Worm (Caenorhabditis elegans) whole organism, young adult: ENCODE data around the gene E04D5.5.
A peak's percentile ranks its signal among the peaks of the same experiment; 100 is the strongest.

ENCODE experiments used
- C06A6.2 ChIP-seq: fragments of 200-800 bp; sonication (Bioruptor generic); conservative IDR thresholded peaks from 2 replicates; pipeline ENCODE4 v1.3.6; 2022; ENCODE audit warnings: missing genetic modification characterization, missing compliant biosample characterization
- F22D6.2 ChIP-seq: sonication (generic microtip); optimal IDR thresholded peaks from 2 replicates; lab custom pipeline; 2016; ENCODE audit warnings: mild to moderate bottlenecking, missing genetic modification characterization, missing compliant biosample characterization
- F23B12.7 ChIP-seq: sonication (generic microtip); optimal IDR thresholded peaks from 2 replicates; lab custom pipeline; 2017; ENCODE audit warnings: missing genetic modification characterization, mild to moderate bottlenecking, missing compliant biosample characterization, antibody characterized with exemption, moderate library complexity; ENCODE audit not compliant: insufficient read depth
- F37B4.10 ChIP-seq: fragments of 200-800 bp; sonication (Bioruptor generic); IDR thresholded peaks from 2 replicates; pipeline ENCODE4 v1.3.6; 2022; ENCODE audit warnings: missing genetic modification characterization, missing compliant biosample characterization
- F55B11.4 ChIP-seq: sonication (generic microtip); optimal IDR thresholded peaks from 2 replicates; lab custom pipeline; 2016; ENCODE audit warnings: missing compliant biosample characterization, missing genetic modification characterization, borderline replicate concordance; ENCODE audit not compliant: insufficient read depth
- K12H6.12 ChIP-seq: fragments of 200-800 bp; sonication (Bioruptor generic); optimal IDR thresholded peaks from 2 replicates; lab custom pipeline; 2018; ENCODE audit warnings: mild to moderate bottlenecking, missing genetic modification characterization, missing compliant biosample characterization
- T26A5.8 ChIP-seq: sonication (generic microtip); optimal IDR thresholded peaks from 2 replicates; lab custom pipeline; 2016; ENCODE audit warnings: missing genetic modification characterization, missing compliant biosample characterization
- Y67H2A.10 ChIP-seq: fragments of 200-800 bp; sonication (Bioruptor generic); conservative IDR thresholded peaks from 2 replicates; pipeline ENCODE4 v1.3.6; 2022; ENCODE audit warnings: missing genetic modification reagents, missing genetic modification characterization, missing compliant biosample characterization
- akir-1 ChIP-seq: fragments of 200-800 bp; sonication (Bioruptor generic); optimal IDR thresholded peaks from 2 replicates; lab custom pipeline; 2018; ENCODE audit warnings: mild to moderate bottlenecking, missing genetic modification characterization, moderate library complexity, missing compliant biosample characterization
- ama-1 ChIP-seq, 3 experiments: fragments of 150-350 bp in 1 of 3; sonication (generic microtip) in 2 of 3; optimal IDR thresholded peaks; 2 replicates each; lab custom pipeline; 2014 to 2018; ENCODE audit warnings: missing biosample characterization in 2 of 3, missing genetic modification characterization in 2 of 3, missing genetic modification reagents in 2 of 3
- atf-7 ChIP-seq: sonication (generic microtip); optimal IDR thresholded peaks from 2 replicates; lab custom pipeline; 2017; ENCODE audit warnings: mild to moderate bottlenecking, missing genetic modification characterization, missing compliant biosample characterization
- attf-5 ChIP-seq: fragments of 200-800 bp; sonication (Bioruptor generic); optimal IDR thresholded peaks from 2 replicates; lab custom pipeline; 2018; ENCODE audit warnings: mild to moderate bottlenecking, missing genetic modification characterization, missing compliant biosample characterization
- bed-1 ChIP-seq: fragments of 200-800 bp; sonication (Bioruptor generic); IDR thresholded peaks from 2 replicates; pipeline ENCODE4 v1.3.6; 2022; ENCODE audit warnings: missing genetic modification reagents, missing genetic modification characterization, missing compliant biosample characterization
- bed-2 ChIP-seq: fragments of 200-800 bp; sonication (Bioruptor generic); IDR thresholded peaks from 2 replicates; pipeline ENCODE4 v1.3.6; 2022; ENCODE audit warnings: missing genetic modification reagents, missing genetic modification characterization, missing compliant biosample characterization
- ccch-3 ChIP-seq: fragments of 200-800 bp; sonication (Bioruptor generic); optimal IDR thresholded peaks from 2 replicates; lab custom pipeline; 2018; ENCODE audit warnings: mild to moderate bottlenecking, missing genetic modification characterization, missing compliant biosample characterization
- cebp-1 ChIP-seq, 2 experiments: fragments of 200-800 bp in 1 of 2; sonication (Bioruptor generic) in 1 of 2; sonication (generic microtip) in 1 of 2; IDR thresholded peaks in 1 of 2; optimal IDR thresholded peaks in 1 of 2; 2 replicates each; pipeline versions ENCODE4 v1.3.6 to Lab custom; 2017 to 2022; ENCODE audit warnings: missing compliant biosample characterization in 2 of 2, missing genetic modification characterization in 2 of 2, mild to moderate bottlenecking in 1 of 2, missing genetic modification reagents in 1 of 2, moderate library complexity in 1 of 2
- ceh-58 ChIP-seq: fragments of 200-800 bp; sonication (Bioruptor generic); IDR thresholded peaks from 2 replicates; pipeline ENCODE4 v1.3.6; 2022; ENCODE audit warnings: missing genetic modification characterization, missing compliant biosample characterization
- ceh-91 ChIP-seq: fragments of 200-800 bp; sonication (Bioruptor generic); IDR thresholded peaks from 2 replicates; pipeline ENCODE4 v1.3.6; 2022; ENCODE audit warnings: missing genetic modification reagents, missing genetic modification characterization, missing compliant biosample characterization
- efl-1 ChIP-seq: fragments of 150-350 bp; optimal IDR thresholded peaks from 2 replicates; lab custom pipeline; 2014; ENCODE audit warnings: missing biosample characterization, missing genetic modification reagents, missing genetic modification characterization
- egl-44 ChIP-seq: fragments of 200-800 bp; sonication (Bioruptor generic); IDR thresholded peaks from 2 replicates; pipeline ENCODE4 v1.3.6; 2022; ENCODE audit warnings: missing genetic modification reagents, missing genetic modification characterization, missing compliant biosample characterization
- egrh-3 ChIP-seq: fragments of 200-800 bp; sonication (Bioruptor generic); IDR thresholded peaks from 2 replicates; pipeline ENCODE4 v1.3.6; 2022; ENCODE audit warnings: missing genetic modification reagents, missing genetic modification characterization, missing compliant biosample characterization
- ekl-4 ChIP-seq: fragments of 200-800 bp; sonication (Bioruptor generic); IDR thresholded peaks from 2 replicates; pipeline ENCODE4 v1.3.6; 2022; ENCODE audit warnings: missing genetic modification reagents, missing genetic modification characterization, missing compliant biosample characterization
- hmg-20 ChIP-seq: fragments of 200-800 bp; sonication (Bioruptor generic); IDR thresholded peaks from 2 replicates; pipeline ENCODE4 v1.3.6; 2022; ENCODE audit warnings: missing genetic modification reagents, missing genetic modification characterization, missing compliant biosample characterization
- lin-35 ChIP-seq, 3 experiments: fragments of 150-350 bp in 2 of 3; sonication (generic microtip) in 1 of 3; optimal IDR thresholded peaks; 2 replicates each; lab custom pipeline; 2014 to 2018; ENCODE audit warnings: missing biosample characterization in 3 of 3, missing genetic modification characterization in 3 of 3, missing genetic modification reagents in 3 of 3
- lir-1 ChIP-seq: fragments of 200-800 bp; sonication (Bioruptor generic); conservative IDR thresholded peaks from 2 replicates; pipeline ENCODE4 v1.3.6; 2022; ENCODE audit warnings: missing genetic modification reagents, missing genetic modification characterization, missing compliant biosample characterization
- madf-3 ChIP-seq: fragments of 200-800 bp; sonication (Bioruptor generic); IDR thresholded peaks from 2 replicates; pipeline ENCODE4 v1.3.6; 2022; ENCODE audit warnings: missing genetic modification reagents, missing genetic modification characterization, missing compliant biosample characterization
- madf-8 ChIP-seq: fragments of 200-800 bp; sonication (Bioruptor generic); conservative IDR thresholded peaks from 2 replicates; pipeline ENCODE4 v1.3.6; 2022; ENCODE audit warnings: missing genetic modification reagents, missing genetic modification characterization, missing compliant biosample characterization
- mel-28 ChIP-seq: sonication (generic microtip); optimal IDR thresholded peaks from 2 replicates; lab custom pipeline; 2016; ENCODE audit warnings: borderline replicate concordance, mild to moderate bottlenecking, missing genetic modification characterization, missing compliant biosample characterization
- nfyb-1 ChIP-seq: fragments of 200-800 bp; sonication (Bioruptor generic); IDR thresholded peaks from 2 replicates; pipeline ENCODE4 v1.3.6; 2022; ENCODE audit warnings: missing genetic modification reagents, missing genetic modification characterization, missing compliant biosample characterization
- nhr-179 ChIP-seq: sonication (generic microtip); optimal IDR thresholded peaks from 2 replicates; lab custom pipeline; 2016; ENCODE audit warnings: mild to moderate bottlenecking, missing genetic modification characterization, missing compliant biosample characterization
- nhr-90 ChIP-seq: sonication (generic microtip); optimal IDR thresholded peaks from 2 replicates; lab custom pipeline; 2016; ENCODE audit warnings: missing genotype, mild to moderate bottlenecking, missing genetic modification characterization, missing compliant biosample characterization
- somi-1 ChIP-seq: fragments of 200-800 bp; sonication (Bioruptor generic); optimal IDR thresholded peaks from 2 replicates; lab custom pipeline; 2018; ENCODE audit warnings: mild to moderate bottlenecking, missing genetic modification characterization, missing compliant biosample characterization
- sptf-2 ChIP-seq: fragments of 200-800 bp; sonication (Bioruptor generic); optimal IDR thresholded peaks from 2 replicates; lab custom pipeline; 2018; ENCODE audit warnings: mild to moderate bottlenecking, missing genetic modification characterization, missing compliant biosample characterization
- tbp1 ChIP-seq: fragments of 200-800 bp; sonication (Bioruptor generic); optimal IDR thresholded peaks from 2 replicates; lab custom pipeline; 2018; ENCODE audit warnings: mild to moderate bottlenecking, missing genetic modification characterization, missing compliant biosample characterization
- tbx-9 ChIP-seq: sonication (generic microtip); optimal IDR thresholded peaks from 2 replicates; lab custom pipeline; 2016; ENCODE audit warnings: borderline replicate concordance, missing genetic modification characterization, inconsistent platforms, missing compliant biosample characterization
- xnd-1 ChIP-seq: sonication (generic microtip); optimal IDR thresholded peaks from 2 replicates; lab custom pipeline; 2016; ENCODE audit warnings: missing genotype, missing genetic modification reagents, missing genetic modification characterization, missing compliant biosample characterization
- zim-3 ChIP-seq: sonication (generic microtip); optimal IDR thresholded peaks from 2 replicates; lab custom pipeline; 2017; ENCODE audit warnings: mild to moderate bottlenecking, missing genetic modification characterization, moderate library complexity, missing compliant biosample characterization
- ztf-25 ChIP-seq: fragments of 200-800 bp; sonication (Bioruptor generic); IDR thresholded peaks from 2 replicates; pipeline ENCODE4 v1.3.6; 2022; ENCODE audit warnings: missing genetic modification reagents, missing genetic modification characterization, missing compliant biosample characterization
- ztf-3 ChIP-seq: fragments of 200-800 bp; sonication (Bioruptor generic); optimal IDR thresholded peaks from 2 replicates; lab custom pipeline; 2018; ENCODE audit warnings: mild to moderate bottlenecking, missing genetic modification characterization, missing compliant biosample characterization
- ztf-6 ChIP-seq: fragments of 200-800 bp; sonication (Bioruptor generic); IDR thresholded peaks from 2 replicates; pipeline ENCODE4 v1.3.6; 2022; ENCODE audit warnings: missing genetic modification reagents, missing genetic modification characterization, missing compliant biosample characterization

The E04D5.5 gene

DNA sequence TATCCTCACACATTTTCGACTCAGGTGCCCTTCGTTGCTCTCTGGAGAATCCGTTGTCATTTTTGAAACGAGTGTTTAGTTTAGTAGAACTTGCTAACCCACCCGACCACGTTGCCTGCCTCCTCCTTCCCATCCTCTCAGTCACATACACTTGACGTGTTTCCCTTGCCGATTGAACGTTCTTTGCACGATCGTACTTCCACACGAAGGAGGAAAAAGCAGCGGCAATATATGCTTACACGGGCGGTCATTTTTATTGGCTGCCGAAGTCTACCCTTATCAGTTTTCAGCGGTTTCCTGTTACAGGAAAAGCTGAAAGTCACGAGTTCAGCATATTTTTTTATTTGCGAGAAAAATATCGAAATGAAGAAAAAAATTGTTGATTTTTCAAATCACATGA lies 21.3 kb upstream of the E04D5.5 start (continued):
- no peak for TF ChIP-seq zim-3 (tag; lab: Kevin White, UChicago)

DNA sequence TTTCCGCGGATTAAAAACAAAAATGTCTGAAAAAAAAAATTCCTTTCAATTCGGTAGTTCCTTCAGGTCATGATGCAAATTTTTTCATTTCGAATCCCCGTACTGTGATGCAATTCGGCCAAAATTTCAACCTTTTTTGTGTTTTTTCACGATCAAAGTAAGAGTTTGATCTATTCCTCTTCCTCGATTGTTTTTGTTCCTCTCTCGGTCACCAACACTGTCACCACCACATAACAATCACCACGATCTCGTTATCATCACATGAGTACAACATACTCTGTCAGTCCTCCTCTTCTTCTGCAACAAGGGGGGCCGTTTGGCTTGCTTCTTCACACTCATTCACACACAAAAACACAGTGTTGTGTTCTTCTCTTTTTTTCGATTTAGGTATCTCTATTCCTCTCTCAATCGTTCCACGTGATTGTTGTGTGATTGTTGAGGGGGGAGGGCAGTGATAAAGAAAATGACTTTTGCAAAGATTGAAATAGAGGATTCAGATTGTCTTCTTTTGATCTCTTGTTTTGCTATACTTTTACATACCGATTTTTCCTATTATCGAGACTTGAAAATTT lies 20.8 kb upstream of the E04D5.5 start:
- peak in 1 of 3 experiments; percentile 65 for TF ChIP-seq lin-35 (GFP tag; optimal IDR thresholded peaks at IDR 0.05; lab: Kevin White, UChicago)
- TF ChIP-seq F23B12.7 (tag; lab: Kevin White, UChicago), result no peak
- peak; percentile 44; the same call in 1 of the 2 replicates for TF ChIP-seq C06A6.2 (GFP tag; lab: Robert Waterston, UW)
- TF ChIP-seq T26A5.8 (tag; lab: Kevin White, UChicago), result no peak
- TF ChIP-seq atf-7, result no peak
- TF ChIP-seq ekl-4 (GFP tag; lab: Robert Waterston, UW), result no peak
- TF ChIP-seq cebp-1 (GFP tag; IDR thresholded peaks at IDR 0.05; lab: Robert Waterston, UW), result no peak
- TF ChIP-seq cebp-1 (tag; optimal IDR thresholded peaks at IDR 0.05; lab: Kevin White, UChicago), result peak; percentile 13
- 0 out of 2 replicates have a peak, but pooled peaks have one; percentile 5 for TF ChIP-seq egrh-3
- TF ChIP-seq ccch-3, result no peak
- no peak for TF ChIP-seq K12H6.12 (tag; lab: Kevin White, UChicago)
- TF ChIP-seq mel-28 (tag; lab: Kevin White, UChicago), result no peak
- TF ChIP-seq somi-1 (GFP tag; lab: Kevin White, UChicago), result peak; percentile 66
- TF ChIP-seq lir-1 (GFP tag; lab: Robert Waterston, UW), result no peak
- peak; percentile 19 for TF ChIP-seq tbp1 (GFP tag; lab: Kevin White, UChicago)
- TF ChIP-seq madf-3 (GFP tag; lab: Robert Waterston, UW), result no peak
- TF ChIP-seq sptf-2 (GFP tag; lab: Kevin White, UChicago), result no peak
- TF ChIP-seq F55B11.4 (tag; lab: Kevin White, UChicago), result no peak
- TF ChIP-seq ztf-25, result no peak
- no peak for TF ChIP-seq xnd-1 (tag; lab: Kevin White, UChicago)
- TF ChIP-seq ceh-91, result no peak
- TF ChIP-seq egl-44 (GFP tag; lab: Robert Waterston, UW), result no peak
- TF ChIP-seq F37B4.10 (GFP tag; lab: Robert Waterston, UW), result no peak
- TF ChIP-seq ceh-58 (GFP tag; lab: Robert Waterston, UW), result no peak
- no peak for TF ChIP-seq akir-1
- peak; percentile 7 for TF ChIP-seq attf-5 (GFP tag; lab: Kevin White, UChicago)
- no peak for TF ChIP-seq efl-1 (GFP tag; lab: Kevin White, UChicago)

ce11 chrII:10390854-10391253 lies 20.2 kb upstream of the E04D5.5 start, which contains the start of the genes T09F3.2 and T09F3.7:
Gene T09F3.2 (plus strand): TSS chrII:10391154.
Gene T09F3.7 (plus strand): TSS chrII:10391168.
- TF ChIP-seq nfyb-1 (no peak), Y67H2A.10 (GFP tag; lab: Robert Waterston, UW) (no peak), cebp-1 (GFP tag; IDR thresholded peaks at IDR 0.05; lab: Robert Waterston, UW) (no peak), cebp-1 (tag; optimal IDR thresholded peaks at IDR 0.05; lab: Kevin White, UChicago) (no peak)

- no peak for TF ChIP-seq tbx-9 (tag; lab: Kevin White, UChicago)
- no peak for TF ChIP-seq bed-2 (GFP tag; lab: Robert Waterston, UW)
- TF ChIP-seq nhr-90 (tag; lab: Kevin White, UChicago), result no peak
- peak; percentile 96 for TF ChIP-seq xnd-1 (tag; lab: Kevin White, UChicago)
- peak; percentile 55 for TF ChIP-seq tbp1 (GFP tag; lab: Kevin White, UChicago)
- TF ChIP-seq nhr-179 (tag; lab: Kevin White, UChicago), result no peak
- no peak for TF ChIP-seq T26A5.8 (tag; lab: Kevin White, UChicago)
- no peak for TF ChIP-seq bed-1 (GFP tag; lab: Robert Waterston, UW)
- TF ChIP-seq madf-8, result peak; percentile 96
- no peak for TF ChIP-seq ztf-3 (GFP tag; lab: Kevin White, UChicago)
- TF ChIP-seq cebp-1 (GFP tag; IDR thresholded peaks at IDR 0.05; lab: Robert Waterston, UW), result no peak
- TF ChIP-seq cebp-1 (tag; optimal IDR thresholded peaks at IDR 0.05; lab: Kevin White, UChicago), result peak; percentile 36
- no peak for TF ChIP-seq ama-1 (optimal IDR thresholded peaks at IDR 0.05; lab: Kevin White, UChicago)
- TF ChIP-seq ama-1 (GFP tag; optimal IDR thresholded peaks at IDR 0.05; lab: Kevin White, UChicago), result no peak
- no peak for TF ChIP-seq ztf-6 (GFP tag; lab: Robert Waterston, UW)
- TF ChIP-seq F22D6.2 (tag; lab: Kevin White, UChicago), result no peak
- TF ChIP-seq hmg-20 (GFP tag; lab: Robert Waterston, UW), result no peak
- TF ChIP-seq somi-1 (GFP tag; lab: Kevin White, UChicago), result no peak
Observed at ce11 chrII:10393282-10394179, 17.6 kb upstream of the E04D5.5 start, which contains the start of gene gpd-1. Gene gpd-1 (plus strand): TSS chrII:10394129.
